Worm (Caenorhabditis elegans) whole organism, young adult: ENCODE measurements around the gene lron-13.

Experiments
- B0261.1 ChIP-seq: sonication (generic microtip); optimal IDR thresholded peaks from 2 replicates; lab custom pipeline; 2016; ENCODE audit warnings: mild to moderate bottlenecking, missing genetic modification characterization, moderate library complexity, missing compliant biosample characterization
- B0336.3 ChIP-seq: fragments of 200-800 bp; sonication (Bioruptor generic); IDR thresholded peaks from 2 replicates; pipeline ENCODE4 v1.3.6; 2022; ENCODE audit warnings: missing genetic modification characterization, missing compliant biosample characterization
- C06A6.2 ChIP-seq: fragments of 200-800 bp; sonication (Bioruptor generic); conservative IDR thresholded peaks from 2 replicates; pipeline ENCODE4 v1.3.6; 2022; ENCODE audit warnings: missing genetic modification characterization, missing compliant biosample characterization
- F49E8.2 ChIP-seq: sonication (generic microtip); optimal IDR thresholded peaks from 3 replicates; lab custom pipeline; 2017; ENCODE audit warnings: missing genetic modification characterization, mild to moderate bottlenecking, missing compliant biosample characterization, antibody characterized with exemption, moderate library complexity; ENCODE audit not compliant: insufficient read depth
- F57C9.4 ChIP-seq: sonication (generic microtip); optimal IDR thresholded peaks from 2 replicates; lab custom pipeline; 2017; ENCODE audit warnings: mild to moderate bottlenecking, missing genetic modification characterization, missing compliant biosample characterization
- T26A5.8 ChIP-seq: sonication (generic microtip); optimal IDR thresholded peaks from 2 replicates; lab custom pipeline; 2016; ENCODE audit warnings: missing genetic modification characterization, missing compliant biosample characterization
- Y56A3A.18 ChIP-seq: fragments of 200-800 bp; sonication (Bioruptor generic); IDR thresholded peaks from 2 replicates; pipeline ENCODE4 v1.3.6; 2022; ENCODE audit warnings: missing genetic modification reagents, missing genetic modification characterization, missing compliant biosample characterization
- Y67H2A.10 ChIP-seq: fragments of 200-800 bp; sonication (Bioruptor generic); conservative IDR thresholded peaks from 2 replicates; pipeline ENCODE4 v1.3.6; 2022; ENCODE audit warnings: missing genetic modification reagents, missing genetic modification characterization, missing compliant biosample characterization
- Y79H2A.3 ChIP-seq: fragments of 200-800 bp; sonication (Bioruptor generic); conservative IDR thresholded peaks from 2 replicates; pipeline ENCODE4 v1.3.6; 2022; ENCODE audit warnings: missing genetic modification reagents, missing genetic modification characterization, missing compliant biosample characterization
- ZK185.1 ChIP-seq: sonication (generic microtip); optimal IDR thresholded peaks from 2 replicates; lab custom pipeline; 2016; ENCODE audit warnings: mild to moderate bottlenecking, missing genetic modification characterization, missing compliant biosample characterization; ENCODE audit not compliant: poor library complexity, severe bottlenecking
- akir-1 ChIP-seq: fragments of 200-800 bp; sonication (Bioruptor generic); optimal IDR thresholded peaks from 2 replicates; lab custom pipeline; 2018; ENCODE audit warnings: mild to moderate bottlenecking, missing genetic modification characterization, moderate library complexity, missing compliant biosample characterization
- atf-7 ChIP-seq: sonication (generic microtip); optimal IDR thresholded peaks from 2 replicates; lab custom pipeline; 2017; ENCODE audit warnings: mild to moderate bottlenecking, missing genetic modification characterization, missing compliant biosample characterization
- attf-3 ChIP-seq: fragments of 200-800 bp; sonication (Bioruptor generic); conservative IDR thresholded peaks from 2 replicates; pipeline ENCODE4 v1.3.6; 2022; ENCODE audit warnings: missing genetic modification reagents, missing genetic modification characterization, missing compliant biosample characterization
- attf-5 ChIP-seq: fragments of 200-800 bp; sonication (Bioruptor generic); optimal IDR thresholded peaks from 2 replicates; lab custom pipeline; 2018; ENCODE audit warnings: mild to moderate bottlenecking, missing genetic modification characterization, missing compliant biosample characterization
- ceh-100 ChIP-seq: fragments of 200-800 bp; sonication (Bioruptor generic); IDR thresholded peaks from 2 replicates; pipeline ENCODE4 v1.3.6; 2022; ENCODE audit warnings: missing genetic modification reagents, missing genetic modification characterization, missing compliant biosample characterization
- ceh-40 ChIP-seq: fragments of 200-800 bp; sonication (Bioruptor generic); IDR thresholded peaks from 2 replicates; pipeline ENCODE4 v1.3.6; 2022; ENCODE audit warnings: missing genetic modification characterization, missing compliant biosample characterization
- ceh-58 ChIP-seq: fragments of 200-800 bp; sonication (Bioruptor generic); IDR thresholded peaks from 2 replicates; pipeline ENCODE4 v1.3.6; 2022; ENCODE audit warnings: missing genetic modification characterization, missing compliant biosample characterization
- chd-7 ChIP-seq: sonication (generic microtip); optimal IDR thresholded peaks from 2 replicates; lab custom pipeline; 2016; ENCODE audit warnings: mild to moderate bottlenecking, missing genetic modification characterization, moderate library complexity, missing compliant biosample characterization
- egl-44 ChIP-seq: fragments of 200-800 bp; sonication (Bioruptor generic); IDR thresholded peaks from 2 replicates; pipeline ENCODE4 v1.3.6; 2022; ENCODE audit warnings: missing genetic modification reagents, missing genetic modification characterization, missing compliant biosample characterization
- fkh-3 ChIP-seq: sonication (generic microtip); optimal IDR thresholded peaks from 2 replicates; lab custom pipeline; 2016; ENCODE audit warnings: mild to moderate bottlenecking, missing genetic modification characterization, missing compliant biosample characterization
- gei-17 ChIP-seq: fragments of 200-800 bp; sonication (Bioruptor generic); optimal IDR thresholded peaks from 2 replicates; lab custom pipeline; 2018; ENCODE audit warnings: mild to moderate bottlenecking, missing genetic modification characterization, missing compliant biosample characterization
- hlh-12 ChIP-seq: sonication (generic microtip); optimal IDR thresholded peaks from 2 replicates; lab custom pipeline; 2016; ENCODE audit warnings: missing genetic modification characterization, missing compliant biosample characterization
- hlh-26 ChIP-seq: fragments of 200-800 bp; sonication (Bioruptor generic); conservative IDR thresholded peaks from 2 replicates; pipeline ENCODE4 v1.3.6; 2022; ENCODE audit warnings: missing genetic modification reagents, missing genetic modification characterization, missing compliant biosample characterization
- hrde-1 ChIP-seq: sonication (generic microtip); optimal IDR thresholded peaks from 2 replicates; lab custom pipeline; 2016; ENCODE audit warnings: missing genetic modification characterization, mild to moderate bottlenecking, missing compliant biosample characterization, moderate library complexity, missing genotype, missing genetic modification reagents, borderline replicate concordance
- lag-1 ChIP-seq: fragments of 200-800 bp; sonication (Bioruptor generic); IDR thresholded peaks from 2 replicates; pipeline ENCODE4 v1.3.6; 2022; ENCODE audit warnings: missing genetic modification reagents, missing genetic modification characterization, missing compliant biosample characterization
- lin-26 ChIP-seq: fragments of 200-800 bp; sonication (Bioruptor generic); IDR thresholded peaks from 2 replicates; pipeline ENCODE4 v1.3.6; 2022; ENCODE audit warnings: missing genetic modification reagents, missing genetic modification characterization, missing compliant biosample characterization
- lsl-1 ChIP-seq: fragments of 200-800 bp; sonication (Bioruptor generic); optimal IDR thresholded peaks from 2 replicates; lab custom pipeline; 2018; ENCODE audit warnings: mild to moderate bottlenecking, missing genetic modification characterization, moderate library complexity, missing compliant biosample characterization
- madf-10 ChIP-seq: sonication (generic microtip); optimal IDR thresholded peaks from 2 replicates; lab custom pipeline; 2016; ENCODE audit warnings: mild to moderate bottlenecking, missing genetic modification characterization, missing compliant biosample characterization
- madf-3 ChIP-seq: fragments of 200-800 bp; sonication (Bioruptor generic); IDR thresholded peaks from 2 replicates; pipeline ENCODE4 v1.3.6; 2022; ENCODE audit warnings: missing genetic modification reagents, missing genetic modification characterization, missing compliant biosample characterization
- mcd-1 ChIP-seq: fragments of 200-800 bp; sonication (Bioruptor generic); IDR thresholded peaks from 2 replicates; pipeline ENCODE4 v1.3.6; 2022; ENCODE audit warnings: missing genetic modification reagents, missing genetic modification characterization, missing compliant biosample characterization
- nfya-1 ChIP-seq: sonication (generic microtip); optimal IDR thresholded peaks from 2 replicates; lab custom pipeline; 2017; ENCODE audit warnings: antibody characterized with exemption, missing compliant biosample characterization, missing genetic modification characterization, borderline replicate concordance; ENCODE audit not compliant: insufficient read depth
- nfya-2 ChIP-seq: fragments of 200-800 bp; sonication (Bioruptor generic); IDR thresholded peaks from 2 replicates; pipeline ENCODE4 v1.3.6; 2022; ENCODE audit warnings: missing genetic modification reagents, missing genetic modification characterization, missing compliant biosample characterization
- nhr-179 ChIP-seq: sonication (generic microtip); optimal IDR thresholded peaks from 2 replicates; lab custom pipeline; 2016; ENCODE audit warnings: mild to moderate bottlenecking, missing genetic modification characterization, missing compliant biosample characterization
- nhr-27 ChIP-seq: fragments of 200-800 bp; sonication (Bioruptor generic); optimal IDR thresholded peaks from 2 replicates; lab custom pipeline; 2018; ENCODE audit warnings: mild to moderate bottlenecking, missing genetic modification characterization, moderate library complexity, missing compliant biosample characterization
- nhr-90 ChIP-seq: sonication (generic microtip); optimal IDR thresholded peaks from 2 replicates; lab custom pipeline; 2016; ENCODE audit warnings: missing genotype, mild to moderate bottlenecking, missing genetic modification characterization, missing compliant biosample characterization
- pbrm-1 ChIP-seq: fragments of 200-800 bp; sonication (Bioruptor generic); IDR thresholded peaks from 2 replicates; pipeline ENCODE4 v1.3.6; 2022; ENCODE audit warnings: missing genetic modification reagents, missing genetic modification characterization, missing compliant biosample characterization
- rec-8 ChIP-seq, 2 experiments: sonication (generic microtip); optimal IDR thresholded peaks; 2 replicates each; lab custom pipeline; 2016; ENCODE audit warnings: mild to moderate bottlenecking in 2 of 2, missing genetic modification characterization in 2 of 2, missing genetic modification reagents in 2 of 2, missing genotype in 2 of 2, missing biosample characterization in 1 of 2, missing compliant biosample characterization in 1 of 2, moderate library complexity in 1 of 2
- repo-1 ChIP-seq: sonication (generic microtip); optimal IDR thresholded peaks from 2 replicates; lab custom pipeline; 2017; ENCODE audit warnings: mild to moderate bottlenecking, missing genetic modification characterization, missing compliant biosample characterization
- rpc-1 ChIP-seq, 2 experiments: fragments of 150-350 bp in 1 of 2; sonication (generic microtip) in 1 of 2; optimal IDR thresholded peaks; 2 replicates each; lab custom pipeline; 2014 to 2018; ENCODE audit warnings: missing biosample characterization in 1 of 2, missing genetic modification characterization in 1 of 2, missing genetic modification reagents in 1 of 2, missing genotype in 1 of 2
- snpc-3.4 ChIP-seq: sonication (generic microtip); optimal IDR thresholded peaks from 2 replicates; lab custom pipeline; 2017; ENCODE audit warnings: missing genetic modification characterization, mild to moderate bottlenecking, missing compliant biosample characterization, antibody characterized with exemption, moderate library complexity, missing genotype, missing genetic modification reagents
- tbx-9 ChIP-seq: sonication (generic microtip); optimal IDR thresholded peaks from 2 replicates; lab custom pipeline; 2016; ENCODE audit warnings: borderline replicate concordance, missing genetic modification characterization, inconsistent platforms, missing compliant biosample characterization
- tlf-1 ChIP-seq: fragments of 200-800 bp; sonication (Bioruptor generic); optimal IDR thresholded peaks from 2 replicates; lab custom pipeline; 2018; ENCODE audit warnings: mild to moderate bottlenecking, missing genetic modification characterization, missing compliant biosample characterization
- zfh-2 ChIP-seq: fragments of 200-800 bp; sonication (Bioruptor generic); conservative IDR thresholded peaks from 2 replicates; pipeline ENCODE4 v1.3.6; 2022; ENCODE audit warnings: missing genetic modification reagents, missing genetic modification characterization, missing compliant biosample characterization
- zim-3 ChIP-seq: sonication (generic microtip); optimal IDR thresholded peaks from 2 replicates; lab custom pipeline; 2017; ENCODE audit warnings: mild to moderate bottlenecking, missing genetic modification characterization, moderate library complexity, missing compliant biosample characterization
- ztf-18 ChIP-seq: sonication (generic microtip); optimal IDR thresholded peaks from 2 replicates; lab custom pipeline; 2016; ENCODE audit warnings: missing genotype, mild to moderate bottlenecking, missing genetic modification characterization, missing compliant biosample characterization
- ztf-22 ChIP-seq: fragments of 200-800 bp; sonication (Bioruptor generic); optimal IDR thresholded peaks from 2 replicates; lab custom pipeline; 2018; ENCODE audit warnings: mild to moderate bottlenecking, missing genetic modification characterization, moderate library complexity, missing compliant biosample characterization
- ztf-25 ChIP-seq: fragments of 200-800 bp; sonication (Bioruptor generic); IDR thresholded peaks from 2 replicates; pipeline ENCODE4 v1.3.6; 2022; ENCODE audit warnings: missing genetic modification reagents, missing genetic modification characterization, missing compliant biosample characterization
- ztf-26 ChIP-seq: sonication (generic microtip); optimal IDR thresholded peaks from 2 replicates; lab custom pipeline; 2017; ENCODE audit warnings: missing genetic modification characterization, missing compliant biosample characterization

Gene lron-13

DNA sequence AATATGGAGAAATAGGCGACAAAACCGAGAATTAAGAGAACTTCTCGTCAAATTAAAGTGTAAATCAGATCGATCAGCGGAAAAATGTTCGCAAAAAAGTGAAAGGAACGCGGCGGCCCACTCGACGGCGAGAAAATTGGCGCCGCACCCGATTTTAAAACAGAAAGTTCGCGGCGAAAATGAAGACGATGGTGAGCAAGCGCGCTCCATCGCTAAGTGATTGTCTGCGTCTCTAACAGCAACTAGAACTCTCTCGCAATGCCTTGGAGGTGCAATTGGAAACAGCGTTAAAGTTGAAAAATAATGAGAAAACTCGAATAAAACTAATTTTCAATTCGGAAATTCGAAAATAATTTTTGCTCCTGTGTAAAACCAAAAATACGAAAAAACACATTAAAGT, 2.8 kb downstream of the lron-13 start (continued):
- TF ChIP-seq nhr-179 (no peak), zim-3 (tag; lab: Kevin White, UChicago) (no peak), nfya-2 (GFP tag; lab: Robert Waterston, UW) (no peak), ztf-25 (GFP tag; lab: Robert Waterston, UW) (no peak), hlh-12 (tag; lab: Kevin White, UChicago) (no peak), hlh-26 (no peak), nfya-1 (tag; lab: Kevin White, UChicago) (no peak), lin-26 (GFP tag; lab: Robert Waterston, UW) (no peak), fkh-3 (no peak), madf-10 (tag; lab: Kevin White, UChicago) (no peak), T26A5.8 (tag; lab: Kevin White, UChicago) (no peak), ceh-58 (GFP tag; lab: Robert Waterston, UW) (no peak), nhr-27 (tag; lab: Kevin White, UChicago) (no peak), mcd-1 (GFP tag; lab: Robert Waterston, UW) (peak; percentile 95), tbx-9 (no peak), Y79H2A.3 (GFP tag; lab: Robert Waterston, UW) (no peak), pbrm-1 (GFP tag; lab: Robert Waterston, UW) (peak; percentile 71; the same call in 1 of the 2 replicates), ztf-22 (GFP tag; lab: Kevin White, UChicago) (no peak), rpc-1 (optimal IDR thresholded peaks at IDR 0.05; lab: Kevin White, UChicago) (no peak), rpc-1 (tag; optimal IDR thresholded peaks at IDR 0.05; lab: Kevin White, UChicago) (no peak), F57C9.4 (no peak), chd-7 (tag; lab: Kevin White, UChicago) (no peak), hrde-1 (tag; lab: Kevin White, UChicago) (no peak), madf-3 (0 out of 2 replicates have a peak, but pooled peaks have one; percentile 25), attf-3 (GFP tag; lab: Robert Waterston, UW) (no peak), nhr-90 (tag; lab: Kevin White, UChicago) (no peak), zfh-2 (GFP tag; lab: Robert Waterston, UW) (no peak), atf-7 (no peak), B0261.1 (tag; lab: Kevin White, UChicago) (no peak), lsl-1 (peak; percentile 52), gei-17 (GFP tag; lab: Kevin White, UChicago) (no peak), akir-1 (no peak), repo-1 (no peak), ztf-18 (tag; lab: Kevin White, UChicago) (no peak), ceh-40 (GFP tag; lab: Robert Waterston, UW) (no peak), ztf-26 (tag; lab: Kevin White, UChicago) (no peak), rec-8 (tag; optimal IDR thresholded peaks at IDR 0.05; lab: Kevin White, UChicago) (no peak), lag-1 (GFP tag; lab: Robert Waterston, UW) (no peak), snpc-3.4 (tag; lab: Kevin White, UChicago) (peak; percentile 14), F49E8.2 (tag; lab: Kevin White, UChicago) (peak; percentile 20), egl-44 (GFP tag; lab: Robert Waterston, UW) (no peak), ZK185.1 (no peak), Y56A3A.18 (GFP tag; lab: Robert Waterston, UW) (no peak), C06A6.2 (GFP tag; lab: Robert Waterston, UW) (no peak), attf-5 (GFP tag; lab: Kevin White, UChicago) (no peak), ceh-100 (GFP tag; lab: Robert Waterston, UW) (peak; percentile 21; the same call in 1 of the 2 replicates), tlf-1 (peak; percentile 40), Y67H2A.10 (GFP tag; lab: Robert Waterston, UW) (no peak), B0336.3 (GFP tag; lab: Robert Waterston, UW) (0 out of 2 replicates have a peak, but pooled peaks have one; percentile 42)
